Fruit fly (Drosophila melanogaster): ENCODE data around the gene CG14115.

The CG14115 gene

dm6 chr3L:13044335-13044814 is 16.8 kb downstream of the CG14115 start, which contains the start of gene Syx13 (continued):
- TF ChIP-seq nau (GFP tag; optimal IDR thresholded peaks at IDR 0.05) (no peak), psq (GFP tag; optimal IDR thresholded peaks at IDR 0.05) (no peak), Ravus (GFP tag; IDR thresholded peaks at IDR 0.05) (no peak), Atf3 (GFP tag; optimal IDR thresholded peaks at IDR 0.05) (no peak), sim (GFP tag; IDR thresholded peaks at IDR 0.05) (no peak), CHES-1-like (GFP tag; optimal IDR thresholded peaks at IDR 0.05) (no peak), CG5245 (GFP tag; optimal IDR thresholded peaks at IDR 0.05) (no peak), NC2α (GFP tag; optimal IDR thresholded peaks at IDR 0.05) (no peak), CG8281 (tag; optimal IDR thresholded peaks at IDR 0.05) (no peak), ERR (GFP tag; optimal IDR thresholded peaks at IDR 0.05) (no peak), Ada2b (GFP tag; IDR thresholded peaks at IDR 0.05) (no peak), trh (GFP tag; optimal IDR thresholded peaks at IDR 0.05) (no peak), vvl (GFP tag; IDR thresholded peaks at IDR 0.05) (peak; percentile 46), Sox102F (GFP tag; optimal IDR thresholded peaks at IDR 0.05) (no peak), D (optimal IDR thresholded peaks at IDR 0.05) (no peak), D (GFP tag; optimal IDR thresholded peaks at IDR 0.05) (no peak), CG17385 (GFP tag; optimal IDR thresholded peaks at IDR 0.05) (peak; percentile 68), br (optimal IDR thresholded peaks at IDR 0.05) (no peak), TFAM (GFP tag; optimal IDR thresholded peaks at IDR 0.05) (no peak), row (GFP tag; IDR thresholded peaks at IDR 0.05) (peak; percentile 43; the same call in 2 of the 3 replicates), schlank (tag; optimal IDR thresholded peaks at IDR 0.05) (no peak), CG12299 (tag; optimal IDR thresholded peaks at IDR 0.05) (peak; percentile 10), CG7987 (GFP tag; optimal IDR thresholded peaks at IDR 0.05) (peak; percentile 11), CG10274 (GFP tag; optimal IDR thresholded peaks at IDR 0.05) (no peak), CG10565 (GFP tag; optimal IDR thresholded peaks at IDR 0.05) (no peak), CG6791 (GFP tag; IDR thresholded peaks at IDR 0.05; ENCODE audit: partially characterized antibody) (peak; percentile 73), mirr (GFP tag; optimal IDR thresholded peaks at IDR 0.05) (peak; percentile 24), CG7786 (GFP tag; optimal IDR thresholded peaks at IDR 0.05) (no peak), Poxn (GFP tag; IDR thresholded peaks at IDR 0.05) (no peak), CG17359 (tag; optimal IDR thresholded peaks at IDR 0.05) (no peak), Hr78 (GFP tag; optimal IDR thresholded peaks at IDR 0.05) (peak in 1 of 2 experiments; percentile 1), CG12219 (GFP tag; optimal IDR thresholded peaks at IDR 0.05) (no peak), jing (GFP tag; optimal IDR thresholded peaks at IDR 0.05) (no peak), gsb (GFP tag; IDR thresholded peaks at IDR 0.05) (no peak), CG10321 (GFP tag; IDR thresholded peaks at IDR 0.05) (0 out of 2 replicates have a peak, but pooled peaks have one; percentile 6), Dek (tag; optimal IDR thresholded peaks at IDR 0.05) (peak; percentile 3), cato (GFP tag; optimal IDR thresholded peaks at IDR 0.05; ENCODE audit: borderline replicate concordance) (no peak), Atf-2 (GFP tag; optimal IDR thresholded peaks at IDR 0.05) (no peak), zfh2 (GFP tag; optimal IDR thresholded peaks at IDR 0.05) (no peak), fd102C (GFP tag; optimal IDR thresholded peaks at IDR 0.05) (no peak), Oli (tag; optimal IDR thresholded peaks at IDR 0.05) (no peak), NFAT (GFP tag; IDR thresholded peaks at IDR 0.05) (no peak), CG3847 (GFP tag; IDR thresholded peaks at IDR 0.05) (peak; percentile 40; the same call in 1 of the 2 replicates), CG16815 (GFP tag; optimal IDR thresholded peaks at IDR 0.05) (no peak), Hsf (GFP tag; optimal IDR thresholded peaks at IDR 0.05) (no peak), tgo (GFP tag; IDR thresholded peaks at IDR 0.05) (no peak), CG6654 (GFP tag; optimal IDR thresholded peaks at IDR 0.05) (no peak), CG2202 (tag; optimal IDR thresholded peaks at IDR 0.05) (no peak), peb (GFP tag; IDR thresholded peaks at IDR 0.05) (no peak), NK7.1 (GFP tag; optimal IDR thresholded peaks at IDR 0.05) (no peak), CG2129 (GFP tag; IDR thresholded peaks at IDR 0.05; ENCODE audit: partially characterized antibody) (0 out of 2 replicates have a peak, but pooled peaks have one; percentile 30), CG9215 (GFP tag; IDR thresholded peaks at IDR 0.05) (no peak)
